Worm (Caenorhabditis elegans) whole organism, L3 larva: ENCODE measurements around the gene F44E7.7.

Experiments used
- mdl-1 ChIP-seq: fragments of 150-350 bp; optimal IDR thresholded peaks from 2 replicates; lab custom pipeline; 2014; ENCODE audit warnings: missing biosample characterization, missing genetic modification characterization
- snpc-4 ChIP-seq: fragments of 150-350 bp; optimal IDR thresholded peaks from 2 replicates; lab custom pipeline; 2014; ENCODE audit warnings: missing biosample characterization, missing genetic modification characterization

- TF ChIP-seq mdl-1: no peak
- TF ChIP-seq snpc-4: no peak
Observed at ce11 chrV:5788650-5789049, 3.4 kb upstream of the F44E7.7 start.
